Worm (Caenorhabditis elegans) whole organism, midembryonic: ENCODE data around the gene F56C9.10.

ENCODE experiments used
- flt-1 ChIP-seq: fragments of 200-800 bp; sonication (Bioruptor generic); IDR thresholded peaks from 2 replicates; pipeline ENCODE4 v1.3.6; 2022; ENCODE audit warnings: missing genetic modification characterization, missing compliant biosample characterization
- klf-2 ChIP-seq: fragments of 200-800 bp; sonication (Bioruptor generic); conservative IDR thresholded peaks from 2 replicates; pipeline ENCODE4 v1.3.6; 2022; ENCODE audit warnings: missing genetic modification reagents, missing genetic modification characterization, missing compliant biosample characterization
- ref-1 ChIP-seq: fragments of 200-800 bp; sonication (Bioruptor generic); conservative IDR thresholded peaks from 2 replicates; pipeline ENCODE4 v1.3.6; 2022; ENCODE audit warnings: missing genetic modification reagents, missing genetic modification characterization, missing compliant biosample characterization
- ztf-23 ChIP-seq: fragments of 200-800 bp; sonication (Bioruptor generic); IDR thresholded peaks from 2 replicates; pipeline ENCODE4 v1.3.6; 2022; ENCODE audit warnings: missing genetic modification reagents, missing genetic modification characterization, missing compliant biosample characterization
- ztf-29 ChIP-seq: fragments of 200-800 bp; sonication (Bioruptor generic); IDR thresholded peaks from 2 replicates; pipeline ENCODE4 v1.3.6; 2022; ENCODE audit warnings: missing genetic modification reagents, missing genetic modification characterization, missing compliant biosample characterization

DNA sequence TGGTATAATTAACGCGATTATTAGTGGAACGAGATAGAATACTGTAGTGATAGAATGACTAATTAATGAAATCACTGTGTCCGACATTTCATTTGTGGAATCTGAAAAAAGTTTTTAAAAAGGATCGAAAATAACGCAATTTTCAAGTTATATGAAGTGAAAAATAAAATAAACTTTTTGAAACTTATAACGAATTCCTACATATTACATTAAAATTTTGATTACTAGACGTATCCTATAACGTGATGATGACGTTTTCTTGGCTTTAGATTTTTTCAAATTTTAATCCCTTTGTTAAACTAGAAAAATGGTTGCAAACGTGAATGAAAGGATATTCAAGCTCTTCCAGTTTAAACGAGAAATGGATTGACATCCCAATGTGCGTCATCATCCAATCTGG is 44.7 kb downstream of the F56C9.10 start, which contains the start of gene algn-11:
- TF ChIP-seq flt-1: no peak
- no peak for TF ChIP-seq ztf-29 (GFP tag; lab: Robert Waterston, UW)
- no peak for TF ChIP-seq klf-2
- TF ChIP-seq ztf-23 (GFP tag; lab: Robert Waterston, UW): no peak
- no peak for TF ChIP-seq ref-1 (GFP tag; lab: Robert Waterston, UW)
